Fruit fly (Drosophila melanogaster) whole organism, adult: ENCODE data around the gene Rad23.

Experiments
- CG12768 ChIP-seq: fragments of 200-800 bp; sonication (Bioruptor generic); optimal IDR thresholded peaks from 2 replicates; lab custom pipeline; 2017; ENCODE audit warnings: missing biosample characterization, missing genetic modification characterization, mild to moderate bottlenecking, moderate library complexity, missing genetic modification reagents
- CG14711 ChIP-seq: fragments of 200-800 bp; sonication (Bioruptor generic); optimal IDR thresholded peaks from 2 replicates; lab custom pipeline; 2018; ENCODE audit warnings: missing biosample characterization, mild to moderate bottlenecking, missing genetic modification characterization, moderate library complexity
- CG33017 ChIP-seq: fragments of 200-800 bp; sonication (Bioruptor generic); optimal IDR thresholded peaks from 2 replicates; lab custom pipeline; 2018; ENCODE audit warnings: missing biosample characterization, mild to moderate bottlenecking, missing genetic modification characterization, moderate library complexity
- CG5204 ChIP-seq: fragments of 200-800 bp; sonication (Bioruptor generic); optimal IDR thresholded peaks from 2 replicates; lab custom pipeline; 2016; ENCODE audit warnings: missing biosample characterization, missing genetic modification characterization
- CG7101 ChIP-seq: fragments of 200-800 bp; sonication (Bioruptor generic); optimal IDR thresholded peaks from 2 replicates; lab custom pipeline; 2018; ENCODE audit warnings: missing biosample characterization, mild to moderate bottlenecking, missing genetic modification characterization, moderate library complexity
- Crg-1 ChIP-seq: fragments of 200-800 bp; sonication (Bioruptor generic); optimal IDR thresholded peaks from 2 replicates; lab custom pipeline; 2016; ENCODE audit warnings: missing biosample characterization, missing genetic modification characterization
- cnc ChIP-seq, 2 experiments: fragments of >200 bp; optimal IDR thresholded peaks; 2 replicates each; lab custom pipeline; 2017
- kay ChIP-seq: fragments of 200-800 bp; sonication (Bioruptor generic); peaks from one replicate; lab custom pipeline; 2016; ENCODE audit warnings: missing biosample characterization, missing genetic modification characterization, borderline replicate concordance
- tj ChIP-seq: fragments of 200-800 bp; sonication (Bioruptor generic); optimal IDR thresholded peaks from 3 replicates; lab custom pipeline; 2017; ENCODE audit warnings: missing biosample characterization, mild to moderate bottlenecking, missing genetic modification characterization, moderate library complexity

DNA sequence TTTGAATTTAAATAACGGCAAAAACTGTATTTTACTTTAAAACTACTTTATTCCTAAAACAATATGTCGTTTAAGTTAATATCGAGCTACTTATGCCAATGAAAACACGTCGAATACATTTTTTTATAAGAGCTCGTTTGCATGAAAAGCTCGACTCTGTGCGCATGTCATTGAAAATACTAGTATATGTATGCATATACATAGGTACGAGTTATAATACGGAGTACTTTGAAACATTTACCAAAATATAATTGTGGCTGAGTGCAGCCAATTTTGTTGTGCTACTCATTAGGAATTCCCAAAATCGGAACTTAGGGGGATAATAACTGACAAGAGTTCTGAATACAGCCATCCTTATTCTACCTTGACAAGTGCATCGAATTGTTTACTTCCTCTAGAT lies 2.2 kb upstream of the Rad23 start:
- TF ChIP-seq cnc (optimal IDR thresholded peaks at IDR 0.05; lab: Kevin White, UChicago) (no peak), CG7101 (tag; lab: Kevin White, UChicago) (no peak), CG12768 (GFP tag; lab: Kevin White, UChicago) (no peak), kay (GFP tag; lab: Kevin White, UChicago) (no peak), CG14711 (tag; lab: Kevin White, UChicago) (no peak), CG33017 (tag; lab: Kevin White, UChicago) (no peak), tj (no peak), Crg-1 (GFP tag; lab: Kevin White, UChicago) (no peak), CG5204 (GFP tag; lab: Kevin White, UChicago) (no peak)
